Worm (Caenorhabditis elegans): ENCODE measurements around the gene F08F3.1.

DNA sequence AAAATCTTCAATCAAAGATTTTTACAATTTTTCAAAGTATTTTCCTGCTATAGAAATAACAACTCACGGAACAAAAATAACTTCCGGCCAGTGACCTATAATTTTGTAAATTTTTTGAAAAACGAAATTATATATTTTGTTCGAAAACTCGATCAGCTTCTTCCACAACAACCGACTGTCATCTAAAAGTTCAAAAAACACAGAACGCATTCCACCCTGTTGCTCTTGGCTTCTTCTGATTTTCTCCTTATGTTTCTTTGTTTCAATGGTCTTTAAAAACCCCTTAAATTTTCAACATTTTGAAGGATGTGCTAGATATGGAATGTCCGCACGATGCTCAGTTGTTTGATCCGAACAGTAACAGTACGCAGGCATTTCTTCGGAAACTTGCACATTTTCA is 40.9 kb upstream of the F08F3.1 start, which contains the start of gene dmsr-7:
- no peak for TF ChIP-seq ama-1 (optimal IDR thresholded peaks at IDR 0.05)
- TF ChIP-seq flt-1 (GFP tag; IDR thresholded peaks at IDR 0.05) = no peak
- no peak for TF ChIP-seq hnd-1 (tag; optimal IDR thresholded peaks at IDR 0.05)
- TF ChIP-seq hmbx-1 (tag; optimal IDR thresholded peaks at IDR 0.05) = no peak
- no peak for TF ChIP-seq hmg-4 (GFP tag; optimal IDR thresholded peaks at IDR 0.05)
- no peak for TF ChIP-seq scrt-1 (GFP tag; IDR thresholded peaks at IDR 0.05)
